Worm (Caenorhabditis elegans) whole organism, L4/young adult: ENCODE results near the gene grl-4.

Experiments used
- dao-5 ChIP-seq: sonication (generic microtip); optimal IDR thresholded peaks from 2 replicates; lab custom pipeline; 2016; ENCODE audit warnings: missing genotype, missing genetic modification characterization, moderate library complexity, missing compliant biosample characterization
- him-1 ChIP-seq: sonication (generic microtip); optimal IDR thresholded peaks from 2 replicates; lab custom pipeline; 2016; ENCODE audit warnings: missing genotype, missing genetic modification reagents, missing genetic modification characterization, missing compliant biosample characterization

ce11 chrIV:7326613-7327149, 16.1 kb upstream of the grl-4 start, which contains the start of gene ifo-1:
- TF ChIP-seq him-1: no peak
- no peak for TF ChIP-seq dao-5 (tag; lab: Kevin White, UChicago)
